Worm (Caenorhabditis elegans) whole organism, late embryonic: ENCODE data around the gene F45D3.2.

ENCODE experiments used
- C08G9.2 ChIP-seq: sonication (generic microtip); optimal IDR thresholded peaks from 2 replicates; lab custom pipeline; 2016; ENCODE audit warnings: mild to moderate bottlenecking, missing genetic modification characterization, moderate library complexity, missing compliant biosample characterization
- C38D4.7 ChIP-seq: fragments of 200-800 bp; sonication (Bioruptor generic); optimal IDR thresholded peaks from 2 replicates; lab custom pipeline; 2018; ENCODE audit warnings: mild to moderate bottlenecking, missing genetic modification characterization, moderate library complexity, missing compliant biosample characterization
- K02D7.2 ChIP-seq: sonication (generic microtip); optimal IDR thresholded peaks from 2 replicates; lab custom pipeline; 2017; ENCODE audit warnings: mild to moderate bottlenecking, missing genetic modification characterization, missing compliant biosample characterization
- T23F11.4 ChIP-seq: fragments of 200-800 bp; sonication (Bioruptor generic); optimal IDR thresholded peaks from 2 replicates; lab custom pipeline; 2018; ENCODE audit warnings: mild to moderate bottlenecking, missing genetic modification characterization, missing compliant biosample characterization
- ahr-1 ChIP-seq: sonication (generic microtip); optimal IDR thresholded peaks from 2 replicates; lab custom pipeline; 2016; ENCODE audit warnings: missing genetic modification characterization, missing compliant biosample characterization
- ceh-18 ChIP-seq: sonication (generic microtip); optimal IDR thresholded peaks from 2 replicates; lab custom pipeline; 2016; ENCODE audit warnings: missing genetic modification characterization, missing compliant biosample characterization
- ceh-2 ChIP-seq: sonication (generic microtip); optimal IDR thresholded peaks from 2 replicates; lab custom pipeline; 2016; ENCODE audit warnings: missing genotype, missing genetic modification characterization, missing compliant biosample characterization
- ceh-22 ChIP-seq: sonication (generic microtip); optimal IDR thresholded peaks from 2 replicates; lab custom pipeline; 2017; ENCODE audit warnings: missing biosample characterization, missing genetic modification characterization
- ceh-30 ChIP-seq: fragments of 150-350 bp; optimal IDR thresholded peaks from 2 replicates; lab custom pipeline; 2014; ENCODE audit warnings: missing biosample characterization, missing genetic modification characterization
- ceh-34 ChIP-seq: sonication (generic microtip); optimal IDR thresholded peaks from 2 replicates; lab custom pipeline; 2016; ENCODE audit warnings: mild to moderate bottlenecking, missing genetic modification characterization, missing compliant biosample characterization
- ceh-45 ChIP-seq: fragments of 200-800 bp; sonication (Bioruptor generic); IDR thresholded peaks from 2 replicates; pipeline ENCODE4 v1.3.6; 2022; ENCODE audit warnings: missing genetic modification reagents, missing genetic modification characterization, missing compliant biosample characterization
- ceh-6 ChIP-seq: fragments of 200-800 bp; sonication (Bioruptor generic); optimal IDR thresholded peaks from 2 replicates; lab custom pipeline; 2018; ENCODE audit warnings: mild to moderate bottlenecking, missing genetic modification characterization, missing compliant biosample characterization
- dmd-4 ChIP-seq: sonication (generic microtip); optimal IDR thresholded peaks from 2 replicates; lab custom pipeline; 2016; ENCODE audit warnings: borderline replicate concordance, missing genetic modification characterization, missing compliant biosample characterization
- dve-1 ChIP-seq: sonication (generic microtip); optimal IDR thresholded peaks from 2 replicates; lab custom pipeline; 2017; ENCODE audit warnings: antibody characterized with exemption, mild to moderate bottlenecking, missing genetic modification characterization, missing compliant biosample characterization
- elt-2 ChIP-seq: sonication (generic microtip); optimal IDR thresholded peaks from 2 replicates; lab custom pipeline; 2016; ENCODE audit warnings: missing genetic modification reagents, missing genetic modification characterization, missing compliant biosample characterization
- elt-4 ChIP-seq: sonication (generic microtip); optimal IDR thresholded peaks from 2 replicates; lab custom pipeline; 2016; ENCODE audit warnings: missing genetic modification characterization, missing compliant biosample characterization
- ets-4 ChIP-seq: sonication (generic microtip); optimal IDR thresholded peaks from 2 replicates; lab custom pipeline; 2016; ENCODE audit warnings: missing genetic modification characterization, missing compliant biosample characterization
- fkh-10 ChIP-seq: fragments of 150-350 bp; optimal IDR thresholded peaks from 2 replicates; lab custom pipeline; 2014; ENCODE audit warnings: missing biosample characterization, missing genetic modification reagents, missing genetic modification characterization
- fkh-6 ChIP-seq: sonication (generic microtip); optimal IDR thresholded peaks from 2 replicates; lab custom pipeline; 2016; ENCODE audit warnings: missing genetic modification characterization, missing compliant biosample characterization
- gmeb-2 ChIP-seq: sonication (generic microtip); optimal IDR thresholded peaks from 2 replicates; lab custom pipeline; 2016; ENCODE audit warnings: missing genetic modification characterization, inconsistent platforms, missing compliant biosample characterization
- hlh-15 ChIP-seq: sonication (generic microtip); optimal IDR thresholded peaks from 2 replicates; lab custom pipeline; 2016; ENCODE audit warnings: missing genetic modification characterization, missing compliant biosample characterization
- hlh-8 ChIP-seq: sonication (generic microtip); optimal IDR thresholded peaks from 2 replicates; lab custom pipeline; 2016; ENCODE audit warnings: missing genotype, missing genetic modification characterization, missing compliant biosample characterization
- lin-11 ChIP-seq: fragments of 200-800 bp; sonication (Bioruptor generic); optimal IDR thresholded peaks from 2 replicates; lab custom pipeline; 2018; ENCODE audit warnings: mild to moderate bottlenecking, missing genetic modification characterization, missing compliant biosample characterization
- nhr-232 ChIP-seq: sonication (generic microtip); optimal IDR thresholded peaks from 2 replicates; lab custom pipeline; 2016; ENCODE audit warnings: missing genetic modification characterization, missing compliant biosample characterization
- pag-3 ChIP-seq: sonication (generic microtip); optimal IDR thresholded peaks from 2 replicates; lab custom pipeline; 2016; ENCODE audit warnings: missing compliant biosample characterization, missing genetic modification characterization, borderline replicate concordance
- pax-1 ChIP-seq: fragments of 150-350 bp; optimal IDR thresholded peaks from 2 replicates; lab custom pipeline; 2014; ENCODE audit warnings: missing biosample characterization, missing genetic modification characterization
- pha-2 ChIP-seq: sonication (generic microtip); optimal IDR thresholded peaks from 2 replicates; lab custom pipeline; 2017; ENCODE audit warnings: mild to moderate bottlenecking, missing genetic modification characterization, missing compliant biosample characterization
- pha-4 ChIP-seq: fragments of 150-350 bp; optimal IDR thresholded peaks from 2 replicates; lab custom pipeline; 2018; ENCODE audit warnings: missing biosample characterization, missing genetic modification reagents, missing genetic modification characterization
- pqm-1 ChIP-seq: sonication (generic microtip); optimal IDR thresholded peaks from 2 replicates; lab custom pipeline; 2016; ENCODE audit warnings: missing genetic modification characterization, missing compliant biosample characterization
- ref-2 ChIP-seq: sonication (generic microtip); optimal IDR thresholded peaks from 2 replicates; lab custom pipeline; 2016; ENCODE audit warnings: missing genetic modification characterization, missing compliant biosample characterization
- sdc-2 ChIP-seq: sonication (generic microtip); optimal IDR thresholded peaks from 2 replicates; lab custom pipeline; 2016; ENCODE audit warnings: missing genotype, missing genetic modification characterization, missing compliant biosample characterization
- sox-2 ChIP-seq: fragments of 200-800 bp; sonication (Bioruptor generic); IDR thresholded peaks from 2 replicates; pipeline ENCODE4 v1.3.6; 2022; ENCODE audit warnings: missing genetic modification reagents, missing genetic modification characterization, missing compliant biosample characterization
- tbx-7 ChIP-seq: sonication (generic microtip); optimal IDR thresholded peaks from 2 replicates; lab custom pipeline; 2016; ENCODE audit warnings: missing genotype, missing genetic modification characterization, missing compliant biosample characterization
- unc-42 ChIP-seq: sonication (generic microtip); optimal IDR thresholded peaks from 2 replicates; lab custom pipeline; 2016; ENCODE audit warnings: missing genotype, missing genetic modification characterization, missing compliant biosample characterization
- unc-55 ChIP-seq: sonication (generic microtip); optimal IDR thresholded peaks from 2 replicates; lab custom pipeline; 2017; ENCODE audit warnings: missing biosample characterization, missing genetic modification reagents, missing genetic modification characterization
- ztf-16 ChIP-seq: sonication (generic microtip); optimal IDR thresholded peaks from 2 replicates; lab custom pipeline; 2017; ENCODE audit warnings: missing genetic modification characterization, missing compliant biosample characterization

F45D3.2 gene

DNA sequence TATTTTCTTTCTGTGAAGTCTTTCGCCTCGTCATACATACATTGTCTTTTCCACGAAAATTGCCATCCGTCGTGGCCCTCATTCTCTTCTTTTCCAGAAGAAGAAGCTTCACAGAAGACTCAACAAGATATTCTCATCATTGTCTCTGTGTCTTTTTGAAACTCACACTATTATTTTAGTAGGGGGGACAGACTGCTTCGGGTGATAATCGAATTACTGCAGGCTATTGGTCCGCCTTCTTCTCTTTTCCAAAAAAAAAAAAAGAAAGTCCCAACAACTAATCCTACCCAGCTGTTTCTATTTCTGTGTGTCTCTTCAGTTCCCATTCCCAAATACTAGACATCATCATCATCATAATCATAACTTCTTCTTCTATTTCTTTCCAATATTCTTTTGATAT lies 42.6 kb downstream of the F45D3.2 start:
- TF ChIP-seq unc-42 (tag; lab: Kevin White, UChicago) (peak; percentile 89), pha-2 (tag; lab: Kevin White, UChicago) (no peak)

- TF ChIP-seq ceh-45 (GFP tag; lab: Robert Waterston, UW): no peak
- no peak for TF ChIP-seq elt-2
- TF ChIP-seq elt-4 (tag; lab: Kevin White, UChicago): no peak
- TF ChIP-seq hlh-15 (tag; lab: Kevin White, UChicago): no peak
- no peak for TF ChIP-seq sox-2
- TF ChIP-seq ceh-18 (tag; lab: Kevin White, UChicago): no peak
- TF ChIP-seq ets-4: no peak
- no peak for TF ChIP-seq gmeb-2 (tag; lab: Kevin White, UChicago)
- no peak for TF ChIP-seq ceh-22 (tag; lab: Kevin White, UChicago)
- TF ChIP-seq hlh-8 (tag; lab: Kevin White, UChicago): no peak
- TF ChIP-seq ceh-30 (tag; lab: Kevin White, UChicago): no peak
- TF ChIP-seq dmd-4: no peak
- TF ChIP-seq tbx-7 (tag; lab: Kevin White, UChicago): no peak
- no peak for TF ChIP-seq ceh-34 (tag; lab: Kevin White, UChicago)
- no peak for TF ChIP-seq pag-3
- TF ChIP-seq, all 69 proteins: peak for 0
Measured at ce11 chrV:12584771-12585170, 43.9 kb downstream of the F45D3.2 start.

DNA sequence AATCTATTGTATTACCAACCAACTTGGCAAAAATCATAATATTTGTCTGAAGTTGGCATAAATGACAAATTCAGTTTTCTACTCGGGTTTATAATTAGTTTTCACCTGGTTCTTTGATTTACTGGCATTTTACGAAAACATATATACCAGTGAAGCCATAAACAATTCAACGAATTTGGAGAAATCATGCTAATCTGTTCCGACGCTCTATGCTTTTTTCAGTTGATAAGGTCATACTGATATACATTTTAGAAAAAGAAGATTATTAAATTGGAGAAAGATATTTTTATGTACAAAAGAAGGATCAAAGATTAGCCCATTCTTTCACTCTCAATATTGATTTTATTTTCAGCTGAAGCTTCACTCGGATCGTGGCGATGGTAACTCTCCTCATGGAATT lies 46.0 kb downstream of the F45D3.2 start:
- no peak for TF ChIP-seq ets-4
- TF ChIP-seq pha-4: no peak
- TF ChIP-seq ceh-22 (tag; lab: Kevin White, UChicago): no peak
- no peak for TF ChIP-seq pqm-1 (tag; lab: Kevin White, UChicago)
- no peak for TF ChIP-seq ceh-6 (GFP tag; lab: Kevin White, UChicago)
- TF ChIP-seq sdc-2: no peak
- TF ChIP-seq tbx-7 (tag; lab: Kevin White, UChicago): no peak
- no peak for TF ChIP-seq elt-4 (tag; lab: Kevin White, UChicago)
- no peak for TF ChIP-seq unc-55
- no peak for TF ChIP-seq fkh-10 (GFP tag; lab: Kevin White, UChicago)
- no peak for TF ChIP-seq C08G9.2
- TF ChIP-seq, all 69 proteins: peak for 0

DNA sequence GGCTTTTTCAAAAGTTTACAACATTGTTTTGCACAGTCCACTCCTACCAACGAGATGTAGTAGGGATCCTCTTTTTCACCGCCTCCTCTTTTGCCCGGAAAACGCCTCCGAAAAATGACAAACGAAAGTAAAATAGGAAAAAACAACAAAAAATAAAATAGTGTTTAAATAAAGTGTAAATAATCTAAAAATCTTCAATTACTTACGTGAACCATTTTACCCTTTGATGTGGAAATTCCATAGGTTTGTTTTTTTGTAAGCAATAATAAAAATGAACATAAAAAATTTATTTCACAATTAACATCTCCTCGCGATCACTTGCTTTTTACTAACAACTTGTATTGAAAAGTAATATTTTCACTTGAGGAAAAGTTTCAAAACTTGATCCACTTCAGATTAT lies 47.2 kb downstream of the F45D3.2 start, which contains the start of gene C14C10.1:
Gene C14C10.1 (plus strand): TSS at position 301 of the 400 bp plus-strand sequence.
- TF ChIP-seq nhr-232 (tag; lab: Kevin White, UChicago): no peak
- no peak for TF ChIP-seq gmeb-2 (tag; lab: Kevin White, UChicago)
- TF ChIP-seq ref-2: no peak
- no peak for TF ChIP-seq lin-11 (tag; lab: Kevin White, UChicago)
- TF ChIP-seq T23F11.4 (GFP tag; lab: Kevin White, UChicago): no peak
- no peak for TF ChIP-seq K02D7.2 (tag; lab: Kevin White, UChicago)
- no peak for TF ChIP-seq C38D4.7 (GFP tag; lab: Kevin White, UChicago)
- TF ChIP-seq fkh-6 (tag; lab: Kevin White, UChicago): no peak
- no peak for TF ChIP-seq elt-4 (tag; lab: Kevin White, UChicago)
- TF ChIP-seq ceh-2 (tag; lab: Kevin White, UChicago): no peak
- no peak for TF ChIP-seq dve-1 (tag; lab: Kevin White, UChicago)
- TF ChIP-seq pqm-1 (tag; lab: Kevin White, UChicago): no peak

- TF ChIP-seq ahr-1 (no peak), ceh-34 (tag; lab: Kevin White, UChicago) (no peak), fkh-6 (tag; lab: Kevin White, UChicago) (no peak), ztf-16 (tag; lab: Kevin White, UChicago) (no peak), pax-1 (tag; lab: Kevin White, UChicago) (no peak), dve-1 (tag; lab: Kevin White, UChicago) (no peak), hlh-15 (tag; lab: Kevin White, UChicago) (no peak)
Measured at ce11 chrV:12590601-12591000, 49.8 kb downstream of the F45D3.2 start, which contains the start of gene ttr-43. TSS of gene ttr-43 (minus strand) at chrV:12590701.
